Fruit fly (Drosophila melanogaster) whole organism, prepupa: ENCODE results near the gene CG32847.

ENCODE experiments used
- CG10631 ChIP-seq: fragments of 200-800 bp; sonication (Bioruptor generic); optimal IDR thresholded peaks from 2 replicates; lab custom pipeline; 2016; ENCODE audit warnings: missing biosample characterization, missing genetic modification characterization
- CG10669 ChIP-seq: fragments of 200-800 bp; sonication (Bioruptor generic); optimal IDR thresholded peaks from 3 replicates; lab custom pipeline; 2018; ENCODE audit warnings: missing biosample characterization, mild to moderate bottlenecking, missing genetic modification characterization, moderate library complexity
- CG11294 ChIP-seq: fragments of 200-800 bp; sonication (Bioruptor generic); IDR thresholded peaks from 2 replicates; pipeline ENCODE4 v1.3.6; 2022; ENCODE audit warnings: missing biosample characterization, missing genetic modification characterization
- CG15336 ChIP-seq: fragments of 200-800 bp; sonication (Bioruptor generic); IDR thresholded peaks from 2 replicates; pipeline ENCODE4 v1.3.6; 2022; ENCODE audit warnings: missing biosample characterization, missing genetic modification characterization
- CG1621 ChIP-seq: fragments of 200-800 bp; sonication (Bioruptor generic); optimal IDR thresholded peaks from 3 replicates; lab custom pipeline; 2018; ENCODE audit warnings: missing biosample characterization, mild to moderate bottlenecking, missing genetic modification characterization
- CG16779 ChIP-seq: fragments of 200-800 bp; sonication (Bioruptor generic); optimal IDR thresholded peaks from 3 replicates; lab custom pipeline; 2017; ENCODE audit warnings: missing biosample characterization, mild to moderate bottlenecking, missing genetic modification characterization
- CG3032 ChIP-seq: fragments of 200-800 bp; optimal IDR thresholded peaks from 2 replicates; lab custom pipeline; 2019; ENCODE audit warnings: missing biosample characterization, mild to moderate bottlenecking, missing genetic modification characterization, moderate library complexity
- CG31627 ChIP-seq: fragments of 200-800 bp; sonication (Bioruptor generic); optimal IDR thresholded peaks from 3 replicates; lab custom pipeline; 2016; ENCODE audit warnings: missing biosample characterization, missing genetic modification characterization
- CG32006 ChIP-seq: fragments of 200-800 bp; sonication (Bioruptor generic); optimal IDR thresholded peaks from 3 replicates; lab custom pipeline; 2017; ENCODE audit warnings: missing biosample characterization, mild to moderate bottlenecking, missing genetic modification characterization
- CG3919 ChIP-seq: fragments of 200-800 bp; sonication (Bioruptor generic); optimal IDR thresholded peaks from 3 replicates; lab custom pipeline; 2016; ENCODE audit warnings: missing biosample characterization, missing genetic modification characterization
- CG4318 ChIP-seq: fragments of 200-800 bp; sonication (Bioruptor generic); optimal IDR thresholded peaks from 3 replicates; lab custom pipeline; 2017; ENCODE audit warnings: missing biosample characterization, mild to moderate bottlenecking, missing genetic modification characterization
- CG6163 ChIP-seq: fragments of 200-800 bp; sonication (Bioruptor generic); IDR thresholded peaks from 3 replicates; pipeline ENCODE4 v1.3.6; 2022; ENCODE audit warnings: missing biosample characterization, missing genetic modification characterization
- CG6276 ChIP-seq: fragments of 200-800 bp; sonication (Bioruptor generic); optimal IDR thresholded peaks from 2 replicates; lab custom pipeline; 2017; ENCODE audit warnings: missing biosample characterization, mild to moderate bottlenecking, missing genetic modification characterization
- CG6792 ChIP-seq: fragments of 200-800 bp; sonication (Bioruptor generic); optimal IDR thresholded peaks from 3 replicates; lab custom pipeline; 2016; ENCODE audit warnings: missing biosample characterization, missing genetic modification characterization
- CG6854 ChIP-seq: fragments of 200-800 bp; sonication (Bioruptor generic); optimal IDR thresholded peaks from 2 replicates; lab custom pipeline; 2017; ENCODE audit warnings: missing biosample characterization, mild to moderate bottlenecking, missing genetic modification characterization
- CG7368 ChIP-seq: fragments of 200-800 bp; sonication (Bioruptor generic); optimal IDR thresholded peaks from 3 replicates; lab custom pipeline; 2016; ENCODE audit warnings: missing biosample characterization, missing genetic modification characterization
- CG8119 ChIP-seq: fragments of 200-800 bp; sonication (Bioruptor generic); IDR thresholded peaks from 3 replicates; pipeline ENCODE4 v1.3.6; 2022; ENCODE audit warnings: missing biosample characterization, missing genetic modification characterization
- CG8319 ChIP-seq: fragments of 200-800 bp; sonication (Bioruptor generic); optimal IDR thresholded peaks from 3 replicates; lab custom pipeline; 2016; ENCODE audit warnings: missing biosample characterization, missing genetic modification characterization
- CG8632 ChIP-seq: fragments of 200-800 bp; sonication (Bioruptor generic); optimal IDR thresholded peaks from 3 replicates; lab custom pipeline; 2016; ENCODE audit warnings: missing biosample characterization, missing genetic modification characterization
- Eip78C ChIP-seq: fragments of 200-800 bp; sonication (Bioruptor generic); peaks from one replicate; lab custom pipeline; 2016; ENCODE audit warnings: missing biosample characterization, missing genetic modification characterization
- Eip93F ChIP-seq: fragments of 200-800 bp; sonication (Bioruptor generic); optimal IDR thresholded peaks from 2 replicates; lab custom pipeline; 2016; ENCODE audit warnings: missing biosample characterization, mild to moderate bottlenecking, missing genetic modification characterization
- Ets21C ChIP-seq: fragments of 200-800 bp; sonication (Bioruptor generic); optimal IDR thresholded peaks from 3 replicates; lab custom pipeline; 2016; ENCODE audit warnings: missing biosample characterization, missing genetic modification characterization
- Ets96B ChIP-seq: fragments of 200-800 bp; optimal IDR thresholded peaks from 2 replicates; lab custom pipeline; 2019; ENCODE audit warnings: missing biosample characterization, mild to moderate bottlenecking, missing genetic modification characterization, moderate library complexity
- Hr38 ChIP-seq: sonication (Bioruptor generic); optimal IDR thresholded peaks from 2 replicates; lab custom pipeline; 2016; ENCODE audit warnings: missing biosample characterization, missing genetic modification characterization
- Hr39 ChIP-seq: fragments of 200-800 bp; sonication (Bioruptor generic); optimal IDR thresholded peaks from 2 replicates; lab custom pipeline; 2016; ENCODE audit warnings: missing biosample characterization, missing genetic modification characterization
- Hr4 ChIP-seq: fragments of 200-800 bp; sonication (Bioruptor generic); optimal IDR thresholded peaks from 3 replicates; lab custom pipeline; 2016; ENCODE audit warnings: missing biosample characterization, missing genetic modification characterization
- Lpt ChIP-seq: fragments of 200-800 bp; sonication (Bioruptor generic); optimal IDR thresholded peaks from 3 replicates; lab custom pipeline; 2016; ENCODE audit warnings: missing biosample characterization, missing genetic modification characterization
- Met ChIP-seq: fragments of 200-800 bp; sonication (Bioruptor generic); optimal IDR thresholded peaks from 3 replicates; lab custom pipeline; 2016; ENCODE audit warnings: missing biosample characterization, missing genetic modification characterization
- OdsH ChIP-seq: fragments of 200-800 bp; sonication (Bioruptor generic); optimal IDR thresholded peaks from 3 replicates; lab custom pipeline; 2016; ENCODE audit warnings: missing biosample characterization, missing genetic modification characterization
- Smox ChIP-seq: fragments of 200-800 bp; sonication (Bioruptor generic); optimal IDR thresholded peaks from 3 replicates; lab custom pipeline; 2016; ENCODE audit warnings: missing biosample characterization, missing genetic modification characterization
- Sox102F ChIP-seq: fragments of 200-800 bp; sonication (Bioruptor generic); optimal IDR thresholded peaks from 2 replicates; lab custom pipeline; 2016; ENCODE audit warnings: missing biosample characterization, mild to moderate bottlenecking, missing genetic modification characterization
- Sox14 ChIP-seq: fragments of 200-800 bp; sonication (Bioruptor generic); optimal IDR thresholded peaks from 3 replicates; lab custom pipeline; 2016; ENCODE audit warnings: missing biosample characterization, missing genetic modification characterization
- Sox15 ChIP-seq: fragments of 200-800 bp; sonication (Bioruptor generic); optimal IDR thresholded peaks from 3 replicates; lab custom pipeline; 2016; ENCODE audit warnings: missing biosample characterization, missing genetic modification characterization
- achi ChIP-seq: fragments of 200-800 bp; sonication (Bioruptor generic); optimal IDR thresholded peaks from 3 replicates; lab custom pipeline; 2016; ENCODE audit warnings: missing biosample characterization, missing genetic modification characterization
- cyc ChIP-seq: fragments of 200-800 bp; sonication (Bioruptor generic); optimal IDR thresholded peaks from 3 replicates; lab custom pipeline; 2016; ENCODE audit warnings: missing biosample characterization, missing genetic modification characterization
- dsx ChIP-seq: fragments of 200-800 bp; optimal IDR thresholded peaks from 3 replicates; lab custom pipeline; 2019; ENCODE audit warnings: missing biosample characterization, mild to moderate bottlenecking, missing genetic modification characterization, moderate library complexity; ENCODE audit not compliant: poor library complexity, severe bottlenecking
- eg ChIP-seq: fragments of 200-800 bp; sonication (Bioruptor generic); IDR thresholded peaks from 3 replicates; pipeline ENCODE4 v1.3.6; 2022; ENCODE audit warnings: missing biosample characterization, missing genetic modification characterization
- esn ChIP-seq: fragments of 200-800 bp; sonication (Bioruptor generic); optimal IDR thresholded peaks from 2 replicates; lab custom pipeline; 2016; ENCODE audit warnings: missing biosample characterization, mild to moderate bottlenecking, missing genetic modification characterization, moderate library complexity
- fd85E ChIP-seq: fragments of 200-800 bp; sonication (Bioruptor generic); optimal IDR thresholded peaks from 3 replicates; lab custom pipeline; 2016; ENCODE audit warnings: missing biosample characterization, missing genetic modification characterization
- fkh ChIP-seq: fragments of 200-800 bp; sonication (Bioruptor generic); optimal IDR thresholded peaks from 3 replicates; lab custom pipeline; 2017; ENCODE audit warnings: missing biosample characterization, mild to moderate bottlenecking, missing genetic modification characterization, moderate library complexity
- net ChIP-seq: fragments of 200-800 bp; sonication (Bioruptor generic); optimal IDR thresholded peaks from 3 replicates; lab custom pipeline; 2016; ENCODE audit warnings: missing biosample characterization, missing genetic modification characterization
- pdm3 ChIP-seq: fragments of 200-800 bp; sonication (Bioruptor generic); optimal IDR thresholded peaks from 3 replicates; lab custom pipeline; 2016; ENCODE audit warnings: missing biosample characterization, missing genetic modification characterization
- salr ChIP-seq, 2 experiments: fragments of 200-800 bp; sonication (Bioruptor generic); optimal IDR thresholded peaks; 3 replicates each; lab custom pipeline; 2016 to 2018; ENCODE audit warnings: missing biosample characterization in 2 of 2, missing genetic modification characterization in 2 of 2, mild to moderate bottlenecking in 1 of 2
- spab ChIP-seq: fragments of 200-800 bp; sonication (Bioruptor generic); optimal IDR thresholded peaks from 2 replicates; lab custom pipeline; 2017; ENCODE audit warnings: missing biosample characterization, mild to moderate bottlenecking, missing genetic modification characterization, missing genetic modification reagents
- ss ChIP-seq, 2 experiments: fragments of 200-800 bp; sonication (Bioruptor generic); optimal IDR thresholded peaks; 2 replicates in 1 of 2; 3 replicates in 1 of 2; lab custom pipeline; 2017 to 2018; ENCODE audit warnings: mild to moderate bottlenecking in 2 of 2, missing biosample characterization in 2 of 2, missing genetic modification characterization in 2 of 2, moderate library complexity in 1 of 2
- svp ChIP-seq: fragments of 200-800 bp; sonication (Bioruptor generic); peaks from one replicate; lab custom pipeline; 2016; ENCODE audit warnings: missing biosample characterization, missing genetic modification characterization
- topi ChIP-seq: fragments of 200-800 bp; sonication (Bioruptor generic); optimal IDR thresholded peaks from 3 replicates; lab custom pipeline; 2016; ENCODE audit warnings: missing biosample characterization, missing genetic modification characterization
- vri ChIP-seq: fragments of 200-800 bp; sonication (Bioruptor generic); optimal IDR thresholded peaks from 3 replicates; lab custom pipeline; 2016; ENCODE audit warnings: missing biosample characterization, mild to moderate bottlenecking, missing genetic modification characterization

CG32847 gene

DNA sequence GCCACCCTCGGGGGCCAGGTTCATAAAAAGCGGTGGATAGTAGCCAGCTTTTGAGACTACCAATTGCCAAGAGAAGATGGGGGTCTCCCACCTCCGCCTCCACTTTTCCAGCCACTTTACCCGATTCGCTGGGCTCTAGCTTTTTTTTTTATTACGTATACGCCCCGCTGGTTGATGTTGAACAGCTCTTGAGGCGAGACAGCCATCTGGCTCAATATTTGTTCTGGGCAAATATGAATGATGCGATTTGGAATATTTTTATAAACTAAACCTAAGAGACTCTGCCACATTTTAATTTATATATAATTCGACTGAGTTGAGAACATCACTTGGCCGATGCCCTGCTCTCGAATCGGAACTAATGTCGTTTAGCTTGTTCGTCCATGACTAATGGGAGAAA, 28.7 kb downstream of the CG32847 start:
- TF ChIP-seq Eip78C (GFP tag; lab: Kevin White, UChicago) (no peak), fkh (GFP tag; lab: Kevin White, UChicago) (peak; percentile 57)

DNA sequence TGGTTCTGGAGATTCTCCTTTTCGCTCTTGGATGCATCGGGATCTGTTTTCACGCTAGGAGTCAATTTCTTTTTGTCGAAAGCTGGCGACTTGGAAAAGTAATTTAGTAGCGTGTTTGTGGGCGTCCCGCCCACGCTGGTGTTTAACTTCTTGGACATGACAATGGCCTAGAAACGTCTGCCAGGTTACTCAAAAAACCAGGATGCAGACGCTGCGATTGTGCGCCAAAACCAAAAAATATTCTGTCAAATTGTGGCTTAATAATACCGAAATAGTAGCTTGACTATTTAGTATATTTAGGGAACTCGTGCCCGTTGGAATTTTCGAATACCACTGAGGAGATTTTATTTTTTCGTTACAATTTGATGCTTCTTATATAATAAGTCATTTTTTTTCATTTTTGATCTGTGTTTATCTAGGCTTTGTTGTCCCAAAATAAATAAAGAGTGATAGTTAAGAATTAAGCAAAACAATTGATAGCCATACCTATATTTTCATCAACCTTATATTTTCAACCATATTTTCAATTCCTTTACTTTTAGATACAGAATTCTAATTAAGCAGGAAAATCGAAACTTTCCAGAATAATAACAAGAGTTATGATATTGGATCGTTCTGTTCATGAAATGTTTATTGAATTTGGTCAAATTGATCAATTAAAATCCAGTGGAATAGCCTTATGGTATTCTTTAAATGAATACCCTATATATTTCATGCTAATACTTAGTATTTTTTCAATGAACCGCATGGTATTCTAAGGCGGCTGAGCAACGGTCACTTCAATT, 37.1 kb downstream of the CG32847 start, which contains the start of the genes Msh6 and Prp31:
TSS of gene Msh6 (minus strand) at position 233 of the 785 bp plus-strand sequence.
TSS of gene Prp31 (plus strand) at position 771 of the 785 bp plus-strand sequence.
- no peak for TF ChIP-seq Met (GFP tag; lab: Kevin White, UChicago)
- no peak for TF ChIP-seq Hr38 (GFP tag; lab: Kevin White, UChicago)
- TF ChIP-seq CG15336 (GFP tag; lab: Robert Waterston, UW), result peak; percentile 46; the same call in 1 of the 2 replicates
- no peak for TF ChIP-seq Hr4 (GFP tag; lab: Kevin White, UChicago)
- no peak for TF ChIP-seq CG1621 (tag; lab: Kevin White, UChicago)
- peak; percentile 68 for TF ChIP-seq cyc
- TF ChIP-seq CG16779 (tag; lab: Kevin White, UChicago), result no peak
- no peak for TF ChIP-seq CG3919
- TF ChIP-seq CG10631 (GFP tag; lab: Kevin White, UChicago), result no peak
- TF ChIP-seq CG6854 (GFP tag; lab: Kevin White, UChicago), result no peak
- no peak for TF ChIP-seq CG6276 (GFP tag; lab: Kevin White, UChicago)
- TF ChIP-seq CG3032 (tag; lab: Kevin White, UChicago), result peak; percentile 69
- peak; percentile 47 for TF ChIP-seq CG8319 (GFP tag; lab: Kevin White, UChicago)
- no peak for TF ChIP-seq Eip93F (GFP tag; lab: Kevin White, UChicago)
- TF ChIP-seq CG32006 (GFP tag; lab: Kevin White, UChicago), result peak; percentile 79
- TF ChIP-seq Smox (GFP tag; lab: Kevin White, UChicago), result no peak
- peak; percentile 41; the same call in 1 of the 2 replicates for TF ChIP-seq CG11294 (GFP tag; lab: Robert Waterston, UW)
- no peak for TF ChIP-seq pdm3 (GFP tag; lab: Kevin White, UChicago)
- TF ChIP-seq CG10669 (GFP tag; lab: Kevin White, UChicago), result no peak
- TF ChIP-seq CG8119, result peak; percentile 48; the same call in 2 of the 3 replicates
- TF ChIP-seq Ets21C (GFP tag; lab: Kevin White, UChicago), result peak; percentile 55
- peak; percentile 84 for TF ChIP-seq Hr39 (GFP tag; lab: Kevin White, UChicago)
- TF ChIP-seq spab, result no peak
- peak; percentile 62 for TF ChIP-seq Ets96B (tag; lab: Kevin White, UChicago)
- no peak for TF ChIP-seq CG8632 (GFP tag; lab: Kevin White, UChicago)
- TF ChIP-seq CG4318, result peak; percentile 72
- no peak for TF ChIP-seq Sox102F
- TF ChIP-seq OdsH (GFP tag; lab: Kevin White, UChicago), result no peak
- no peak for TF ChIP-seq fkh (GFP tag; lab: Kevin White, UChicago)
- TF ChIP-seq eg (GFP tag; lab: Robert Waterston, UW), result peak; percentile 47; the same call in 2 of the 3 replicates
- TF ChIP-seq CG6792 (GFP tag; lab: Kevin White, UChicago), result no peak
- TF ChIP-seq CG7368 (GFP tag; lab: Kevin White, UChicago), result no peak
- peak; percentile 76 for TF ChIP-seq Sox15
- TF ChIP-seq Sox14, result peak; percentile 73
- no peak for TF ChIP-seq achi (GFP tag; lab: Kevin White, UChicago)
- TF ChIP-seq vri, result no peak
- TF ChIP-seq CG31627 (GFP tag; lab: Kevin White, UChicago), result peak; percentile 80
- TF ChIP-seq Eip78C (GFP tag; lab: Kevin White, UChicago), result no peak
- TF ChIP-seq esn (GFP tag; lab: Kevin White, UChicago), result peak; percentile 76
- TF ChIP-seq salr (GFP tag; optimal IDR thresholded peaks at IDR 0.05; lab: Kevin White, UChicago), result no peak
- no peak for TF ChIP-seq ss (GFP tag; optimal IDR thresholded peaks at IDR 0.05; lab: Kevin White, UChicago)
- TF ChIP-seq Lpt, result peak; percentile 19
- TF ChIP-seq CG6163 (GFP tag; lab: Robert Waterston, UW), result 0 out of 3 replicates have a peak, but pooled peaks have one; percentile 52
- peak; percentile 74 for TF ChIP-seq topi
- TF ChIP-seq dsx (GFP tag; lab: Kevin White, UChicago), result no peak
- TF ChIP-seq fd85E (GFP tag; lab: Kevin White, UChicago), result no peak
- TF ChIP-seq net (GFP tag; lab: Kevin White, UChicago), result no peak
- TF ChIP-seq svp (GFP tag; lab: Kevin White, UChicago), result no peak
